Fruit fly (Drosophila melanogaster): ENCODE data around the gene Pc.

DNA sequence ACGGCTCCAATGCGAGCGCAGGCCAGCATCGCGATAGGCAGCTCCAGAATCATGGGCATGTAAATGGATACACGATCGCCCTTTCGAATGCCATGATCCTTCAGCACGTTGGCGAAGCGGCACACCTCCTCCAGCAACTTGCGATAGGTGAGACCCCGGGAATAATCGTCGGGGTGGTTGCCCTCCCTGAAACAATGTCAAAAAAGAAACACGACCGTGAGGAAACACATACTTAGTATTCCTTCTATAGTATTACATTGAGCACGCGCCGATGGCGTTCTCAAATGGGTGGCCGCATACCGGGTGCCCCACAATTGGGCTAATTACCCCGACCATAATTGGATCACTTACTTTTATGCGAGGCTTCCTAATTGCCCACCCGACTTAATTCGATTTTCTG is 44.3 kb downstream of the Pc start:
- TF ChIP-seq insv (optimal IDR thresholded peaks at IDR 0.05) = no peak
- TF ChIP-seq ttk (optimal IDR thresholded peaks at IDR 0.05) = no peak
- no peak for TF ChIP-seq Sin3A (optimal IDR thresholded peaks at IDR 0.05)
- no peak for TF ChIP-seq h (optimal IDR thresholded peaks at IDR 0.05)
